Worm (Caenorhabditis elegans): Measurements from ENCODE around the gene C55A6.3.
"Not testable (repeated sequence)": the region's sequence is repeated elsewhere in the genome, so short reads cannot be mapped to it uniquely, and the experiment has no call there.

DNA sequence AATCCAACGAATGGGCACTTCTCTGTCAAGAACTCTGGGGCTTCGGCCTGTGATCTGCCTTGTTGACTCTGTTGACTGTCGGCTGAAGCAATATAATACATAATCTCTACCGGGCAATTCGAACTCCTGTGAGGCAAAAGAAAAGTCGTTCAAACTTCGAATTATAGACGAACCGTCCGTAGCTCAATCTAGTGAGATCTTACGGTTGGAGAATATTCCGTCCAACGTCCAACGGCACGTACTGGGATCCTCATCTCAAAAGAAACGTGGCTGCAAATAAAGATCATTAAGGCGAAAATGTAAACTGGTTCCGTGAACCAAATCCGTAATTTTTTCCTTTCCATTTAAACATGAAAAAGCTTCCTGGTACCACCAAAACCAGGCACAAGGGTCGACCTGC is 32.6 kb downstream of the C55A6.3 start, which contains the start of gene T11F9.14:
- not testable (repeated sequence) for TF ChIP-seq hlh-30 (tag; optimal IDR thresholded peaks at IDR 0.05; ENCODE audit: insufficient read depth); attf-4 (tag; optimal IDR thresholded peaks at IDR 0.05); jun-1 (tag; optimal IDR thresholded peaks at IDR 0.05); lin-15B (tag; optimal IDR thresholded peaks at IDR 0.05); daf-8 (GFP tag; IDR thresholded peaks at IDR 0.05); skn-1 (tag; optimal IDR thresholded peaks at IDR 0.05); daf-16 (GFP tag; optimal IDR thresholded peaks at IDR 0.05); daf-16 (tag; optimal IDR thresholded peaks at IDR 0.05); dve-1 (tag; optimal IDR thresholded peaks at IDR 0.05; ENCODE audit: insufficient read depth); nhr-77 (tag; optimal IDR thresholded peaks at IDR 0.05); nhr-111 (GFP tag; optimal IDR thresholded peaks at IDR 0.05); nhr-237 (tag; optimal IDR thresholded peaks at IDR 0.05); ama-1 (optimal IDR thresholded peaks at IDR 0.05); pqm-1 (tag; optimal IDR thresholded peaks at IDR 0.05)
